Worm (Caenorhabditis elegans) whole organism, L1 larva: ENCODE measurements around the gene Y57G11C.22.
A peak's percentile ranks its signal among the peaks of the same experiment; 100 is the strongest.

ENCODE experiments used
- C16A3.4 ChIP-seq: fragments of 150-350 bp; optimal IDR thresholded peaks from 2 replicates; lab custom pipeline; 2014; ENCODE audit warnings: missing biosample characterization, missing genetic modification characterization
- ama-1 ChIP-seq: fragments of 150-350 bp; optimal IDR thresholded peaks from 2 replicates; lab custom pipeline; 2014
- ces-1 ChIP-seq: fragments of 150-350 bp; optimal IDR thresholded peaks from 2 replicates; lab custom pipeline; 2014; ENCODE audit warnings: missing biosample characterization, missing genetic modification reagents, missing genetic modification characterization
- efl-1 ChIP-seq, 4 experiments: fragments of 150-350 bp; optimal IDR thresholded peaks in 3 of 4; peaks in 1 of 4; 1 replicate in 1 of 4; 2 replicates in 3 of 4; lab custom pipeline; 2014; ENCODE audit warnings: missing biosample characterization in 2 of 4, missing genetic modification characterization in 2 of 4, missing genetic modification reagents in 2 of 4
- egl-27 ChIP-seq, 2 experiments: fragments of 150-350 bp in 1 of 2; sonication (generic microtip); optimal IDR thresholded peaks; 3 replicates each; lab custom pipeline; 2017 to 2018; ENCODE audit warnings: missing biosample characterization in 2 of 2, missing genetic modification characterization in 2 of 2, missing genetic modification reagents in 2 of 2
- hlh-17 ChIP-seq: fragments of 200-800 bp; sonication (Bioruptor generic); optimal IDR thresholded peaks from 2 replicates; lab custom pipeline; 2018; ENCODE audit warnings: missing genetic modification characterization, mild to moderate bottlenecking, missing compliant biosample characterization, moderate library complexity, borderline replicate concordance
- irx-1 ChIP-seq: sonication (generic microtip); optimal IDR thresholded peaks from 2 replicates; lab custom pipeline; 2016; ENCODE audit warnings: missing genetic modification characterization, missing compliant biosample characterization
- jun-1 ChIP-seq: fragments of 150-350 bp; optimal IDR thresholded peaks from 2 replicates; lab custom pipeline; 2014; ENCODE audit warnings: missing biosample characterization, missing genetic modification reagents, missing genetic modification characterization
- lin-14 ChIP-seq: fragments of 200-800 bp; sonication (Bioruptor generic); optimal IDR thresholded peaks from 2 replicates; lab custom pipeline; 2018; ENCODE audit warnings: mild to moderate bottlenecking, missing genetic modification characterization, moderate library complexity, missing compliant biosample characterization
- lin-15B ChIP-seq: fragments of 150-350 bp; sonication (generic microtip); optimal IDR thresholded peaks from 3 replicates; lab custom pipeline; 2014; ENCODE audit warnings: missing biosample characterization, missing genetic modification characterization
- lin-39 ChIP-seq: fragments of 150-350 bp; optimal IDR thresholded peaks from 2 replicates; lab custom pipeline; 2014; ENCODE audit warnings: missing biosample characterization, missing genetic modification reagents, missing genetic modification characterization
- lsy-2 ChIP-seq, 2 experiments: fragments of 150-350 bp; optimal IDR thresholded peaks; 2 replicates each; lab custom pipeline; 2014; ENCODE audit warnings: missing biosample characterization in 2 of 2, missing genetic modification characterization in 2 of 2
- mab-9 ChIP-seq: fragments of 200-800 bp; sonication (Bioruptor generic); IDR thresholded peaks from 2 replicates; pipeline ENCODE4 v1.3.6; 2022; ENCODE audit warnings: missing genetic modification reagents, missing genetic modification characterization, missing compliant biosample characterization
- mef-2 ChIP-seq: fragments of 150-350 bp; optimal IDR thresholded peaks from 2 replicates; lab custom pipeline; 2014; ENCODE audit warnings: missing biosample characterization, missing genetic modification characterization
- nhr-12 ChIP-seq: sonication (generic microtip); optimal IDR thresholded peaks from 2 replicates; lab custom pipeline; 2017; ENCODE audit warnings: missing biosample characterization, missing genetic modification characterization
- nhr-237 ChIP-seq: fragments of 150-350 bp; optimal IDR thresholded peaks from 2 replicates; lab custom pipeline; 2014; ENCODE audit warnings: missing biosample characterization, missing genetic modification characterization
- nhr-85 ChIP-seq: sonication (generic microtip); peaks from one replicate; lab custom pipeline; 2016; ENCODE audit warnings: missing genetic modification characterization, inconsistent platforms, missing compliant biosample characterization
- nhr-90 ChIP-seq: sonication (generic microtip); optimal IDR thresholded peaks from 2 replicates; lab custom pipeline; 2016; ENCODE audit warnings: mild to moderate bottlenecking, missing genetic modification characterization, missing compliant biosample characterization; ENCODE audit not compliant: poor library complexity
- sptf-1 ChIP-seq: fragments of 150-350 bp; optimal IDR thresholded peaks from 2 replicates; lab custom pipeline; 2014; ENCODE audit warnings: missing biosample characterization, missing genetic modification characterization
- tbx-2 ChIP-seq: sonication (generic microtip); optimal IDR thresholded peaks from 2 replicates; lab custom pipeline; 2016; ENCODE audit warnings: missing genetic modification characterization, missing compliant biosample characterization
- tlp-1 ChIP-seq: fragments of 150-350 bp; optimal IDR thresholded peaks from 2 replicates; lab custom pipeline; 2014; ENCODE audit warnings: missing biosample characterization, missing genetic modification characterization
- unc-130 ChIP-seq: fragments of 150-350 bp; optimal IDR thresholded peaks from 2 replicates; lab custom pipeline; 2017; ENCODE audit warnings: missing biosample characterization, missing genetic modification characterization, inconsistent platforms
- unc-86 ChIP-seq: sonication (generic microtip); optimal IDR thresholded peaks from 2 replicates; lab custom pipeline; 2016; ENCODE audit warnings: missing genetic modification characterization, missing compliant biosample characterization

The Y57G11C.22 gene

ce11 chrIV:14894339-14894738, 57.3 kb downstream of the Y57G11C.22 start:
- TF ChIP-seq nhr-90: no peak
- no peak for TF ChIP-seq mab-9 (GFP tag; lab: Robert Waterston, UW)
- TF ChIP-seq C16A3.4: no peak
- TF ChIP-seq unc-130 (tag; lab: Kevin White, UChicago): no peak
- TF ChIP-seq nhr-237 (tag; lab: Kevin White, UChicago): no peak
- TF ChIP-seq unc-86: no peak
- TF ChIP-seq lin-15B (tag; lab: Kevin White, UChicago): no peak
- no peak for TF ChIP-seq tlp-1 (tag; lab: Kevin White, UChicago)
- no peak for TF ChIP-seq egl-27 (tag; optimal IDR thresholded peaks at IDR 0.05; lab: Kevin White, UChicago)
- TF ChIP-seq mef-2: no peak
- no peak for TF ChIP-seq sptf-1
- no peak for TF ChIP-seq lin-14 (GFP tag; lab: Kevin White, UChicago)
- TF ChIP-seq irx-1: no peak
- TF ChIP-seq ama-1 (lab: Kevin White, UChicago): no peak
- no peak for TF ChIP-seq ces-1 (GFP tag; lab: Kevin White, UChicago)
- TF ChIP-seq lin-39 (tag; lab: Kevin White, UChicago): no peak
- TF ChIP-seq tbx-2 (tag; lab: Kevin White, UChicago): no peak
- TF ChIP-seq jun-1 (tag; lab: Kevin White, UChicago): no peak

- TF ChIP-seq lsy-2 (tag; optimal IDR thresholded peaks at IDR 0.05; lab: Kevin White, UChicago): no peak
- peak; percentile 6 for TF ChIP-seq hlh-17 (GFP tag; lab: Kevin White, UChicago)
- no peak for TF ChIP-seq nhr-12 (tag; lab: Kevin White, UChicago)
- TF ChIP-seq efl-1 (optimal IDR thresholded peaks at IDR 0.05; lab: Kevin White, UChicago): no peak
- TF ChIP-seq efl-1 (GFP tag; optimal IDR thresholded peaks at IDR 0.05 in 1 of 2; lab: Kevin White, UChicago): peak in 1 of 2 experiments; percentile 83
- peak; percentile 63 for TF ChIP-seq nhr-85 (tag; lab: Kevin White, UChicago)
- TF ChIP-seq unc-86: no peak
These were observed 66.2 kb downstream of the Y57G11C.22 start for ce11 chrIV:14903188-14903587.
